Fruit fly (Drosophila melanogaster) whole organism, embryonic: ENCODE measurements around the gene RpS28a.

Experiments
- B-H1 ChIP-seq: fragments of 200-800 bp; sonication (Bioruptor generic); IDR thresholded peaks from 3 replicates; pipeline ENCODE4 v1.3.6; 2022; ENCODE audit warnings: missing biosample characterization, missing genetic modification characterization
- Blimp-1 ChIP-seq: fragments of 200-800 bp; sonication (Bioruptor generic); optimal IDR thresholded peaks from 3 replicates; lab custom pipeline; 2018; ENCODE audit warnings: missing biosample characterization, missing genetic modification characterization, mild to moderate bottlenecking, moderate library complexity, missing genetic modification reagents
- CG12071 ChIP-seq: fragments of 200-800 bp; sonication (Bioruptor generic); optimal IDR thresholded peaks from 3 replicates; lab custom pipeline; 2018; ENCODE audit warnings: missing biosample characterization, mild to moderate bottlenecking, missing genetic modification characterization
- CG12236 ChIP-seq: fragments of 200-800 bp; sonication (Bioruptor generic); optimal IDR thresholded peaks from 2 replicates; lab custom pipeline; 2016; ENCODE audit warnings: missing biosample characterization, missing genetic modification characterization
- CG12942 ChIP-seq: fragments of 200-800 bp; sonication (Bioruptor generic); optimal IDR thresholded peaks from 3 replicates; lab custom pipeline; 2016; ENCODE audit warnings: missing biosample characterization, missing genetic modification characterization
- CG17359 ChIP-seq: fragments of 200-800 bp; sonication (Bioruptor generic); optimal IDR thresholded peaks from 3 replicates; lab custom pipeline; 2018; ENCODE audit warnings: missing biosample characterization, mild to moderate bottlenecking, missing genetic modification characterization, moderate library complexity
- CG1792 ChIP-seq: fragments of 200-800 bp; sonication (Bioruptor generic); optimal IDR thresholded peaks from 2 replicates; lab custom pipeline; 2016; ENCODE audit warnings: missing biosample characterization, missing genetic modification characterization
- CG32772 ChIP-seq: fragments of 200-800 bp; sonication (Bioruptor generic); IDR thresholded peaks from 2 replicates; pipeline ENCODE4 v1.3.6; 2022; ENCODE audit warnings: missing biosample characterization, missing genetic modification characterization
- CG3281 ChIP-seq: fragments of 200-800 bp; sonication (Bioruptor generic); optimal IDR thresholded peaks from 3 replicates; lab custom pipeline; 2017; ENCODE audit warnings: missing biosample characterization, mild to moderate bottlenecking, missing genetic modification characterization
- CG4328 ChIP-seq: fragments of 200-800 bp; sonication (Bioruptor generic); optimal IDR thresholded peaks from 3 replicates; lab custom pipeline; 2017; ENCODE audit warnings: missing biosample characterization, missing genetic modification reagents, missing genetic modification characterization
- CG6683 ChIP-seq: fragments of 200-800 bp; sonication (Bioruptor generic); optimal IDR thresholded peaks from 2 replicates; lab custom pipeline; 2017; ENCODE audit warnings: missing biosample characterization, mild to moderate bottlenecking, missing genetic modification characterization, missing genetic modification reagents
- CG6791 ChIP-seq: fragments of 200-800 bp; sonication (Bioruptor generic); IDR thresholded peaks from 3 replicates; pipeline ENCODE4 v1.3.6; 2022; ENCODE audit warnings: missing biosample characterization, missing genetic modification characterization; ENCODE audit not compliant: partially characterized antibody
- CG7928 ChIP-seq: fragments of 200-800 bp; sonication (Bioruptor generic); optimal IDR thresholded peaks from 2 replicates; lab custom pipeline; 2017; ENCODE audit warnings: missing biosample characterization, mild to moderate bottlenecking, missing genetic modification characterization
- CG8089 ChIP-seq: fragments of 200-800 bp; sonication (Bioruptor generic); optimal IDR thresholded peaks from 3 replicates; lab custom pipeline; 2016; ENCODE audit warnings: missing biosample characterization, missing genetic modification characterization
- CG9609 ChIP-seq: fragments of 200-800 bp; sonication (Bioruptor generic); optimal IDR thresholded peaks from 3 replicates; lab custom pipeline; 2016; ENCODE audit warnings: missing biosample characterization, missing genetic modification characterization
- CoRest ChIP-seq: fragments of 200-800 bp; sonication (Bioruptor generic); optimal IDR thresholded peaks from 3 replicates; lab custom pipeline; 2018; ENCODE audit warnings: missing biosample characterization, mild to moderate bottlenecking, missing genetic modification characterization, moderate library complexity
- D19A ChIP-seq: fragments of 200-800 bp; optimal IDR thresholded peaks from 3 replicates; lab custom pipeline; 2019; ENCODE audit warnings: missing biosample characterization, mild to moderate bottlenecking, missing genetic modification characterization, moderate library complexity
- Dip2 ChIP-seq: fragments of 200-800 bp; sonication (Bioruptor generic); IDR thresholded peaks from 2 replicates; pipeline ENCODE4 v1.3.6; 2022; ENCODE audit warnings: missing biosample characterization, missing genetic modification characterization
- Doc2 ChIP-seq: fragments of 200-800 bp; sonication (Bioruptor generic); IDR thresholded peaks from 2 replicates; pipeline ENCODE4 v1.3.6; 2022; ENCODE audit warnings: missing biosample characterization, missing genetic modification characterization
- Eip74EF ChIP-seq, 2 experiments: fragments of 200-800 bp in 1 of 2; fragments of >200 bp in 1 of 2; sonication (Bioruptor generic) in 1 of 2; optimal IDR thresholded peaks; 2 replicates each; lab custom pipeline; 2017 to 2019; ENCODE audit warnings: missing biosample characterization in 2 of 2, missing genetic modification characterization in 2 of 2, mild to moderate bottlenecking in 1 of 2, moderate library complexity in 1 of 2
- HHEX ChIP-seq: fragments of 200-800 bp; sonication (Bioruptor generic); optimal IDR thresholded peaks from 3 replicates; lab custom pipeline; 2017; ENCODE audit warnings: missing biosample characterization, mild to moderate bottlenecking, missing genetic modification characterization, missing genetic modification reagents
- HLH54F ChIP-seq: fragments of 200-800 bp; sonication (Bioruptor generic); optimal IDR thresholded peaks from 3 replicates; lab custom pipeline; 2016; ENCODE audit warnings: missing biosample characterization, missing genetic modification characterization
- Lhr ChIP-seq: fragments of 200-800 bp; sonication (Bioruptor generic); optimal IDR thresholded peaks from 3 replicates; lab custom pipeline; 2017; ENCODE audit warnings: mild to moderate bottlenecking, missing biosample characterization, missing genetic modification reagents, missing genetic modification characterization
- MTF-1 ChIP-seq: fragments of 200-800 bp; sonication (Bioruptor generic); optimal IDR thresholded peaks from 2 replicates; lab custom pipeline; 2018; ENCODE audit warnings: missing biosample characterization, mild to moderate bottlenecking, missing genetic modification characterization, borderline replicate concordance
- Nf-YC ChIP-seq: fragments of 200-800 bp; optimal IDR thresholded peaks from 3 replicates; lab custom pipeline; 2019; ENCODE audit warnings: missing biosample characterization, mild to moderate bottlenecking, missing genetic modification characterization, moderate library complexity
- Oli ChIP-seq: fragments of 200-800 bp; sonication (Bioruptor generic); optimal IDR thresholded peaks from 2 replicates; lab custom pipeline; 2018; ENCODE audit warnings: missing biosample characterization, mild to moderate bottlenecking, missing genetic modification characterization, moderate library complexity
- Scr ChIP-seq: fragments of 200-800 bp; sonication (Bioruptor generic); IDR thresholded peaks from 2 replicates; pipeline ENCODE4 v1.3.6; 2022; ENCODE audit warnings: missing biosample characterization, missing genetic modification characterization; ENCODE audit not compliant: partially characterized antibody
- abd-A ChIP-seq: fragments of 200-800 bp; sonication (Bioruptor generic); optimal IDR thresholded peaks from 3 replicates; lab custom pipeline; 2019; ENCODE audit warnings: missing biosample characterization, mild to moderate bottlenecking, missing genetic modification characterization, moderate library complexity
- az2 ChIP-seq: fragments of 200-800 bp; sonication (Bioruptor generic); optimal IDR thresholded peaks from 3 replicates; lab custom pipeline; 2016; ENCODE audit warnings: missing biosample characterization, missing genetic modification characterization
- btn ChIP-seq: fragments of 200-800 bp; sonication (Bioruptor generic); optimal IDR thresholded peaks from 2 replicates; lab custom pipeline; 2016; ENCODE audit warnings: missing biosample characterization, missing genetic modification characterization
- crc ChIP-seq: fragments of 200-800 bp; sonication (Bioruptor generic); optimal IDR thresholded peaks from 2 replicates; lab custom pipeline; 2016; ENCODE audit warnings: missing biosample characterization, missing genetic modification characterization
- esg ChIP-seq: fragments of 200-800 bp; sonication (Bioruptor generic); conservative IDR thresholded peaks from 2 replicates; pipeline ENCODE4 v1.3.6; 2022; ENCODE audit warnings: missing biosample characterization, missing genetic modification characterization
- gce ChIP-seq: fragments of 200-800 bp; sonication (Bioruptor generic); IDR thresholded peaks from 3 replicates; pipeline ENCODE4 v1.3.6; 2022; ENCODE audit warnings: missing biosample characterization, missing genetic modification characterization
- gcm2 ChIP-seq: fragments of 200-800 bp; sonication (Bioruptor generic); optimal IDR thresholded peaks from 2 replicates; lab custom pipeline; 2016; ENCODE audit warnings: missing biosample characterization, missing genetic modification characterization
- grn ChIP-seq: fragments of 200-800 bp; sonication (Bioruptor generic); optimal IDR thresholded peaks from 3 replicates; lab custom pipeline; 2017; ENCODE audit warnings: missing biosample characterization, missing genetic modification characterization
- gsb ChIP-seq: fragments of 200-800 bp; sonication (Bioruptor generic); IDR thresholded peaks from 2 replicates; pipeline ENCODE4 v1.3.6; 2022; ENCODE audit warnings: missing biosample characterization, missing genetic modification characterization
- gt ChIP-seq: fragments of 200-800 bp; sonication (Bioruptor generic); IDR thresholded peaks from 2 replicates; pipeline ENCODE4 v1.3.6; 2022; ENCODE audit warnings: missing biosample characterization, missing genetic modification characterization
- insv ChIP-seq, 2 experiments: fragments of 200-800 bp; sonication (Bioruptor generic); optimal IDR thresholded peaks; 3 replicates each; lab custom pipeline; 2016 to 2018; ENCODE audit warnings: missing biosample characterization in 2 of 2, missing genetic modification characterization in 2 of 2
- kni ChIP-seq: fragments of 200-800 bp; sonication (Bioruptor generic); optimal IDR thresholded peaks from 3 replicates; lab custom pipeline; 2017; ENCODE audit warnings: mild to moderate bottlenecking, missing biosample characterization, missing genetic modification reagents, missing genetic modification characterization
- mld ChIP-seq: fragments of 200-800 bp; sonication (Bioruptor generic); IDR thresholded peaks from 3 replicates; pipeline ENCODE4 v1.3.6; 2022; ENCODE audit warnings: missing biosample characterization, missing genetic modification characterization; ENCODE audit not compliant: partially characterized antibody
- nerfin-1 ChIP-seq: fragments of 200-800 bp; sonication (Bioruptor generic); optimal IDR thresholded peaks from 3 replicates; lab custom pipeline; 2019; ENCODE audit warnings: missing biosample characterization, mild to moderate bottlenecking, missing genetic modification characterization, moderate library complexity
- pan ChIP-seq, 4 experiments: fragments of >200 bp in 3 of 4; fragments of 200-800 bp in 1 of 4; sonication (Bioruptor generic) in 1 of 4; optimal IDR thresholded peaks in 3 of 4; IDR thresholded peaks in 1 of 4; 2 replicates each; pipeline versions ENCODE4 v1.3.6 to Lab custom; 2017 to 2022; ENCODE audit warnings: missing biosample characterization in 2 of 4, missing genetic modification characterization in 2 of 4, mixed read lengths in 1 of 4
- peb ChIP-seq: fragments of 200-800 bp; sonication (Bioruptor generic); IDR thresholded peaks from 2 replicates; pipeline ENCODE4 v1.3.6; 2022; ENCODE audit warnings: missing biosample characterization, missing genetic modification characterization
- pros ChIP-seq: fragments of 200-800 bp; sonication (Bioruptor generic); optimal IDR thresholded peaks from 3 replicates; lab custom pipeline; 2019; ENCODE audit warnings: missing biosample characterization, mild to moderate bottlenecking, missing genetic modification characterization, moderate library complexity
- salm ChIP-seq: fragments of 200-800 bp; sonication (Bioruptor generic); optimal IDR thresholded peaks from 2 replicates; lab custom pipeline; 2018; ENCODE audit warnings: missing biosample characterization, mild to moderate bottlenecking, missing genetic modification characterization
- sens ChIP-seq: fragments of 200-800 bp; sonication (Bioruptor generic); peaks from one replicate; lab custom pipeline; 2016; ENCODE audit warnings: missing biosample characterization, missing genetic modification characterization
- sens-2 ChIP-seq: fragments of 200-800 bp; sonication (Bioruptor generic); IDR thresholded peaks from 2 replicates; pipeline ENCODE4 v1.3.6; 2022; ENCODE audit warnings: missing biosample characterization, missing genetic modification characterization
- wek ChIP-seq: fragments of 200-800 bp; sonication (Bioruptor generic); optimal IDR thresholded peaks from 3 replicates; lab custom pipeline; 2018; ENCODE audit warnings: missing biosample characterization, mild to moderate bottlenecking, missing genetic modification characterization, moderate library complexity
- zf30C ChIP-seq: fragments of 200-800 bp; sonication (Bioruptor generic); optimal IDR thresholded peaks from 3 replicates; lab custom pipeline; 2018; ENCODE audit warnings: missing biosample characterization, mild to moderate bottlenecking, missing genetic modification characterization

Gene RpS28a

DNA sequence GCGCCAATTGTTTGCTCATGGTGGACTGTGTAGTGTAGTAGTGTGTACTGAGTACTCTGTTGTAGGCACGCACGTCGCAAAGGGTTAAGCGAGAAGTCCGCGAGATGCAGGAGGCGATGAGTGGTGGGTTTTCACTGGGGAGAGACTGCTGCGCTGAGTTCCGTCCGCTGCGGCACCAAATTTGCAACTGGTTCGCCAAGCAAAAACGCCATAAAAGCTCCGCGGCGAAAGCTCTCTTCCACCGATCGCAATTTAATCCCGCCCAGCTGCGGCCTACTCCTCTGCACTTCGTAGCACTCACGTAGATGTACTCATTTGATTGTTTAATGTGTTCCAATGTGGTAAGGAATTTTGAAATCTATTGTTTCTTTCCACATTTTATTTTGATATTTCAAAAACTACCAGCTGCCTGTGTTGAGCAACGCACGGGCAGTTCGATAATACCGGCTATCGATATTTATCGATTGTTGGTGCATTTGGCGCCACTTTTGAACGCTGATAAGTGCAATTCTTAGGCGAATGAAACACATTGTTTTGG, 7.4 kb downstream of the RpS28a start, which contains the start of gene CG7920 (continued):
- TF ChIP-seq mld (GFP tag; lab: Robert Waterston, UW) (peak; percentile 13; the same call in 1 of the 3 replicates), D19A (tag; lab: Kevin White, UChicago) (no peak), CoRest (peak; percentile 34), Dip2 (GFP tag; lab: Robert Waterston, UW) (no peak), Lhr (peak; percentile 30), crc (no peak), sens (no peak), gsb (no peak), Scr (GFP tag; lab: Robert Waterston, UW) (peak; percentile 85), kni (GFP tag; lab: Kevin White, UChicago) (no peak), HHEX (GFP tag; lab: Kevin White, UChicago) (no peak), Doc2 (no peak), salm (tag; lab: Kevin White, UChicago) (no peak), CG12236 (no peak), MTF-1 (GFP tag; lab: Kevin White, UChicago) (no peak), CG4328 (GFP tag; lab: Kevin White, UChicago) (no peak), pros (GFP tag; lab: Kevin White, UChicago) (no peak), CG8089 (GFP tag; lab: Kevin White, UChicago) (no peak), Oli (no peak), zf30C (GFP tag; lab: Kevin White, UChicago) (no peak), CG12942 (GFP tag; lab: Kevin White, UChicago) (peak; percentile 18), grn (GFP tag; lab: Kevin White, UChicago) (no peak), sens-2 (no peak), CG1792 (GFP tag; lab: Kevin White, UChicago) (no peak), CG9609 (GFP tag; lab: Kevin White, UChicago) (no peak), CG6683 (GFP tag; lab: Kevin White, UChicago) (no peak), nerfin-1 (peak; percentile 2), btn (GFP tag; lab: Kevin White, UChicago) (no peak), peb (GFP tag; lab: Robert Waterston, UW) (no peak), wek (GFP tag; lab: Kevin White, UChicago) (no peak), CG12071 (GFP tag; lab: Kevin White, UChicago) (peak; percentile 24), CG3281 (GFP tag; lab: Kevin White, UChicago) (peak; percentile 46), HLH54F (peak; percentile 9), gce (GFP tag; lab: Robert Waterston, UW) (no peak), B-H1 (GFP tag; lab: Robert Waterston, UW) (no peak), az2 (no peak), abd-A (tag; lab: Kevin White, UChicago) (peak; percentile 37), insv (GFP tag; optimal IDR thresholded peaks at IDR 0.05; lab: Kevin White, UChicago) (no peak), esg (GFP tag; lab: Robert Waterston, UW) (no peak), CG7928 (GFP tag; lab: Kevin White, UChicago) (no peak), CG6791 (peak; percentile 73), gt (GFP tag; lab: Robert Waterston, UW) (no peak), Blimp-1 (no peak), CG32772 (GFP tag; lab: Robert Waterston, UW) (no peak), CG17359 (tag; lab: Kevin White, UChicago) (no peak), pan (optimal IDR thresholded peaks at IDR 0.05; lab: Kevin White, UChicago) (no peak), pan (GFP tag; optimal IDR thresholded peaks at IDR 0.05 in 1 of 2, IDR thresholded peaks at IDR 0.05 in 1 of 2) (no peak), gcm2 (GFP tag; lab: Kevin White, UChicago) (no peak), Eip74EF (GFP tag; optimal IDR thresholded peaks at IDR 0.05; lab: Kevin White, UChicago) (no peak), Nf-YC (tag; lab: Kevin White, UChicago) (peak; percentile 41)
